Worm (Caenorhabditis elegans): Measurements from ENCODE around the gene D1086.9.
"Not testable (repeated sequence)": the region's sequence is repeated elsewhere in the genome, so short reads cannot be mapped to it uniquely, and the experiment has no call there.

Gene D1086.9

DNA sequence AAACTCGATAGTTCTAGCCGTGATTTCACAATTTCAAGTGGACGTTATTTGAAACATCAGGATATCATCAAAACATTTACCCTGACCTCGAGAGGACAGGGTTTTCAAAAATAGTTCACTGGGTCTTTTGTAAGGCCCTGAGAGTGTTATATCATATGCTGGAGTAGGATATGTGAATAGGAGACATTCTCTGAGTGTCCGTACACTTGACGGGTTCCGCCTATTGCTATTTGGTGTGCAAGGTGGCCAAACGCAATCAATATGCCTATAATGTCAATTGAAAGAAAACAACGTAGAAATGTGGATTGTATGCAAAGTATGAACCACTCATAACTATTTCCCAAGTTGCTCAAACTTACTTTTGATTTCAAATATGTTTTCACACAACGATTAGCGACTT lies 6.7 kb upstream of the D1086.9 start:
- no peak for TF ChIP-seq unc-62 (GFP tag; optimal IDR thresholded peaks at IDR 0.05)

ce11 chrV:14098519-14098918 lies 5.6 kb upstream of the D1086.9 start, which contains the start of the genes D1086.2 and D1086.1:
D1086.2 (minus strand) TSS chrV:14098668.
D1086.1 (plus strand) TSS chrV:14098858.
- no peak for TF ChIP-seq unc-62 (GFP tag; optimal IDR thresholded peaks at IDR 0.05)

DNA sequence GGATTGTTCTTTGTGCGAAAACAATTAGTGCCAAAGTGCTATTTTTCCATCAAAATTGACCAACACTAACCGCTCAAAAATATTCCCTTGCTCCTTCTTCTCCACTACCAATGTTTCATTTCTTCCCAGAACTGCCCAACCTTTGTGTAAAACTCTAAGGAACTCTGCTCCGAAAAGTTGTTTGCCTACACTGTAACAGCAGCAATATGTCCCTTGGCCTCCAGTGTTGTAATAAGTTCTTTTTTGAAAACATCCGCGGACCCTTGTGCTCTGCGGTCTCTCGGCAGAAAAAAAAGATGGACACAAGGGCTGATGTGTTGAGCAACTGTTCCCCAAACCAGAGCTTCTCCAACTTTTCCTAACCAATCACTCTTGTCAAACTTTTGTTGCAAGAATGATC lies 3.2 kb upstream of the D1086.9 start, which contains the start of gene D1086.12:
TSS of gene D1086.12 (plus strand) at position 301 of the 400 bp plus-strand sequence.
- no peak for TF ChIP-seq unc-62 (GFP tag; optimal IDR thresholded peaks at IDR 0.05)

- TF ChIP-seq unc-62 (GFP tag; optimal IDR thresholded peaks at IDR 0.05) = no peak
Observed at ce11 chrV:14107511-14107910, 3.4 kb downstream of the D1086.9 start, which contains the start of gene H39E23.3. H39E23.3 (plus strand) TSS chrV:14107811.

- no peak for TF ChIP-seq unc-62 (GFP tag; optimal IDR thresholded peaks at IDR 0.05)
Observed at ce11 chrV:14110042-14110441, 6.0 kb downstream of the D1086.9 start, which contains the start of gene H39E23.2. H39E23.2 (plus strand) TSS chrV:14110342.

ce11 chrV:14120674-14121073 lies 16.6 kb downstream of the D1086.9 start:
- no peak for TF ChIP-seq unc-62 (GFP tag; optimal IDR thresholded peaks at IDR 0.05)

DNA sequence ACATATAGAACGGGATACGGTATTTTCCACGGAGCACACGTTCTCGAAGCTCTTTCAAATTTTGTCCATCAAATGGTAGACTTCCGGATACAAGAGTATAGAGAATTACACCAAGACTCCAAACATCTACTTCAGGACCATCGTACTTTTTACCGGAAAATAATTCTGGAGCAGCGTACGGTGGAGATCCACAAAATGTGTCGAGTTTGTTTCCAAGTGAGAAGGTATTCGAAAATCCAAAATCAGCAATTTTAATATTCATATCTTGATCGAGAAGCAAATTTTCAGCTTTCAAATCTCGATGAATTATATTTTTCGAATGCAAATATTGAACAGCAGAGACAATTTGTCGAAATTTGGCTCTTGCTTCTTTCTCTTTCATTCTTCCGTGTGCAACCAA lies 19.1 kb downstream of the D1086.9 start:
- no peak for TF ChIP-seq unc-62 (GFP tag; optimal IDR thresholded peaks at IDR 0.05)

DNA sequence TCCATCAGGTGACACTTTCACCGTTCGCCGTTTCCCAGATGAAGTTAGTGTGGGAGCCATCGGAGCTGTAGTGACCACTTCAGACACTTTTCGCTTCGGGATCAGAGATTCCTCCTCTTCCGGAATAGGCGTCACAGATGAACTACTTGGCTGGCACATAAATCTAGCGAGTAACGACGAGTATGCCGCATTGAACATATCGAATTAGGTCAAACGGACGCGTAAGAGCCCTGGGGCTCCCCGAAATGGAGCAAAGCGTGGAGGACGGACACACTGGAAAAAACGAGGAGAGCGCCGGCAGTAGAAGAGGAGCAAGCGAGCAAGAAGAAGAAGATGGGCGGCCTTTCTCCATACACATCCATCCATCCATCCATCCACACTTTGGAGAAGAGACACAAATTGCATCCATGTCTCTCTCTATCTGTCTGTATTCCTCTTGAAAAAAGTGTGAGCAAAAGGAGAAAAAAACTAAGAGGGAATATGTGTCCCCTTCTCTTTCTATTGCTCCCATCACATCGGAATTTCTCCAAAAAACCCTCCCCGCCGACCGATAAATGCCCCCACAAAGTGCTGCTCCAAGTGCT lies 22.4 kb downstream of the D1086.9 start:
- no peak for TF ChIP-seq unc-62 (GFP tag; optimal IDR thresholded peaks at IDR 0.05)

ce11 chrV:14127834-14128233 lies 23.8 kb downstream of the D1086.9 start:
- TF ChIP-seq unc-62 (GFP tag; optimal IDR thresholded peaks at IDR 0.05) = no peak

ce11 chrV:14128858-14129257 lies 24.8 kb downstream of the D1086.9 start:
- no peak for TF ChIP-seq unc-62 (GFP tag; optimal IDR thresholded peaks at IDR 0.05)

ce11 chrV:14130226-14130625 lies 26.2 kb downstream of the D1086.9 start:
- no peak for TF ChIP-seq unc-62 (GFP tag; optimal IDR thresholded peaks at IDR 0.05)

DNA sequence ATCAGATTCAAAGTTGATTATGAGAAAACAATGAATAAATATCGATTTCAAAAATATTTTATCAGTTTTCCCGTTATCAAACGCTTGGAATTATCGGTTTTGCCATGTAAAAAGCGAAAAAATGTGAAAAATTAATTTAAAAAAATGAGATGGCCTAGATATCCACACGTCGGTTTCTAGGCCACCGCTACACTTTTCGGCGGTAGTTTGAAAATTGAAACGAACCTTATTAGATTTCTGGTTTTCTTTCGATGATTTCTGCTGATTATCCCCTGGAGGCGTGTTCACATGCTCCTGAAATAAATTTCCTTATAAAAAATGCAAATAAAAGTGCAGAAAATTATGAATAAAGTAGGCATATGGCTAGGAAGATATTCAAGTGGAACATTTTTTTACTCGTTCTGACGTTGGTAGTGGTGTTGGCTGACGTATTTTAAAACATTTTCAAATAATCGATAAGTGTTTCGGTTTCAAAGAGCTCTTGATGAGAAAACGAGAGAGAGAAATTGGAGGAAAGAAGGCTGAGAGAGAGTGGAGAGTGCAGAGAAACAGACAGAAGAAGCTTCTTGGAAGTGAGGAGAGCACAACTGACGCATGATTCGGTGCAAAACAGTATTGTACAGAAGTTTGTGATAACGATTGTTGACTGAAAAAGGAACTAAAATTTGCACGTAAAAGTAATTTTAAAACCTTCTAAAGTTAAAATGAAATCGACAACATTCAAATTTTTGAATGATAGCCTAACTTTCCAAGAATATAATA lies 29.1 kb downstream of the D1086.9 start:
- TF ChIP-seq unc-62 (GFP tag; optimal IDR thresholded peaks at IDR 0.05) = no peak

DNA sequence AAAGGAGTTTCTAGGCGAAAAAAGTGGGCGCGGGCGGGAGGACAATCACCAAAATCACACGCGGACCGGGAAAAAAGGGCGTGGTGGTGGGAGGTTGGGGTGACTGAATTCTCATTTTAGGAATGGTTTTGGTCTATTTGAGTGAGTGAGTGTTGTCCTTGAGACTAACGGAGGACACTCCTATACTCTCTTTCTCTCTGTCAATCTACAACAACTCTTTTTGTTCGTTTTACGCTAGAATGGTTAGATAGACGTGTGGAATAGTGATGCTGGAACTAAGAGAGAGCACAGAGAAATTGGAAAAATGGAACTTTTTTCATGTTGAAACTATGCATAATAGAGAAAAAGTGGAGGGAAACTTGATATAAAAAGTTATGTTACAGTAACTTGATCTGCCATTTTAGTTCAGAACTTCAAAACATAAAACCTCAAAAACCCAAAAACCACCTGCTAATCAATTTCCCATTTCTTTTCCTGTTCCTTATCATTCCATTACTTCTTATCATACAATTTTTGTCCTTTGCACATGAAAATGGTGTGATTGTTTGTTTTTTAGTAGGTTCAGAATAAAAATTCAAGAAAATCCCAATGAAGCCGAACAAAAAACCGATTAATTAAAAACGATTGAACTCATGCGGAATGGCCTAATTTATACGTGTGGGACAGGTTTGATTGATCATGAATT lies 30.8 kb downstream of the D1086.9 start:
- TF ChIP-seq unc-62 (GFP tag; optimal IDR thresholded peaks at IDR 0.05) = no peak

ce11 chrV:14136152-14136551 lies 32.1 kb downstream of the D1086.9 start:
- TF ChIP-seq unc-62 (GFP tag; optimal IDR thresholded peaks at IDR 0.05) = no peak

DNA sequence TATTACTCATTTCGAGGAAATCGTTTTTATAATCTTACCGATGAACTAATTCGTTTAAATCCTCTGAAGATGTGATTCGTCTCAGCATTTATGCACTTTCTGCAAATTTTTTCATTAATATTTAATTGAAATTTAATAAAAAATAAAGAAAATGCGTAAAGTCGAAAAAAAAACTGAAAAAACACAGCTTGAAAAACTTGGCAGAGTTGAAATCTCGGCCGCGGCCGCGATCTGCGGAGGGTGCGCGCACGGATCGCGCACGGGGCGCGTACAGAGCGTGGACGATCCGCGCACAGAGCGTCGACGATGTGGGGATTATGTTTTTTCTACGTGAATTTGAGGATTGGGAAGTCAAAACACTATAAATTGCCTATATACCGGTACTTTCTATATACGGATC lies 33.7 kb downstream of the D1086.9 start, which contains the start of gene AH10.4:
TSS of gene AH10.4 (minus strand) at position 101 of the 400 bp plus-strand sequence.
- TF ChIP-seq unc-62 (GFP tag; optimal IDR thresholded peaks at IDR 0.05) = not testable (repeated sequence)
